Worm (Caenorhabditis elegans) whole organism, L1 larva: ENCODE results near the gene T22B7.7.

Experiments
- C04F5.9 ChIP-seq: sonication (generic microtip); optimal IDR thresholded peaks from 2 replicates; lab custom pipeline; 2016; ENCODE audit warnings: missing genetic modification characterization, missing compliant biosample characterization
- C16A3.4 ChIP-seq: fragments of 150-350 bp; optimal IDR thresholded peaks from 2 replicates; lab custom pipeline; 2014; ENCODE audit warnings: missing biosample characterization, missing genetic modification characterization
- F16B12.6 ChIP-seq: fragments of 150-350 bp; optimal IDR thresholded peaks from 2 replicates; lab custom pipeline; 2014; ENCODE audit warnings: missing biosample characterization, missing genetic modification characterization
- aha-1 ChIP-seq: fragments of 150-350 bp; optimal IDR thresholded peaks from 2 replicates; lab custom pipeline; 2014; ENCODE audit warnings: missing biosample characterization, missing genetic modification characterization
- blmp-1 ChIP-seq: fragments of 150-350 bp; optimal IDR thresholded peaks from 2 replicates; lab custom pipeline; 2014; ENCODE audit warnings: missing biosample characterization, missing genetic modification characterization
- ceh-8 ChIP-seq: fragments of 200-800 bp; sonication (Bioruptor generic); optimal IDR thresholded peaks from 2 replicates; lab custom pipeline; 2018; ENCODE audit warnings: mild to moderate bottlenecking, missing genetic modification characterization, moderate library complexity, missing compliant biosample characterization
- ceh-82 ChIP-seq, 3 experiments: fragments of 150-350 bp in 1 of 3; sonication (generic microtip) in 2 of 3; optimal IDR thresholded peaks; 2 replicates each; lab custom pipeline; 2014 to 2017; ENCODE audit warnings: missing biosample characterization in 3 of 3, missing genetic modification characterization in 3 of 3
- ceh-88 ChIP-seq: fragments of 200-800 bp; sonication (Bioruptor generic); IDR thresholded peaks from 2 replicates; pipeline ENCODE4 v1.3.6; 2022; ENCODE audit warnings: missing genetic modification characterization, missing compliant biosample characterization
- dpl-1 ChIP-seq, 3 experiments: fragments of 150-350 bp in 2 of 3; sonication (generic microtip) in 1 of 3; optimal IDR thresholded peaks; 2 replicates each; lab custom pipeline; 2014 to 2017; ENCODE audit warnings: missing biosample characterization in 3 of 3, missing genetic modification characterization in 3 of 3, missing genetic modification reagents in 3 of 3
- efl-1 ChIP-seq, 4 experiments: fragments of 150-350 bp; optimal IDR thresholded peaks in 3 of 4; peaks in 1 of 4; 1 replicate in 1 of 4; 2 replicates in 3 of 4; lab custom pipeline; 2014; ENCODE audit warnings: missing biosample characterization in 2 of 4, missing genetic modification characterization in 2 of 4, missing genetic modification reagents in 2 of 4
- elt-2 ChIP-seq: sonication (generic microtip); optimal IDR thresholded peaks from 2 replicates; lab custom pipeline; 2016; ENCODE audit warnings: missing genetic modification characterization, mild to moderate bottlenecking, inconsistent platforms, missing compliant biosample characterization, missing genetic modification reagents
- elt-3 ChIP-seq, 6 experiments: fragments of 150-350 bp in 1 of 6; sonication (generic microtip); optimal IDR thresholded peaks; 2 replicates each; lab custom pipeline; 2017 to 2018; ENCODE audit warnings: missing biosample characterization in 6 of 6, missing genetic modification characterization in 6 of 6, inconsistent platforms in 1 of 6
- ets-5 ChIP-seq: fragments of 200-800 bp; sonication (Bioruptor generic); IDR thresholded peaks from 2 replicates; pipeline ENCODE4 v1.3.6; 2022; ENCODE audit warnings: missing genetic modification characterization, missing compliant biosample characterization
- fkh-4 ChIP-seq: sonication (generic microtip); optimal IDR thresholded peaks from 2 replicates; lab custom pipeline; 2016; ENCODE audit warnings: missing compliant biosample characterization, missing genetic modification characterization, borderline replicate concordance
- grh-1 ChIP-seq: fragments of 200-800 bp; sonication (Bioruptor generic); IDR thresholded peaks from 2 replicates; pipeline ENCODE4 v1.3.6; 2022; ENCODE audit warnings: missing genetic modification reagents, missing genetic modification characterization, missing compliant biosample characterization
- isw-1 ChIP-seq: fragments of 200-800 bp; sonication (Bioruptor generic); IDR thresholded peaks from 2 replicates; pipeline ENCODE4 v1.3.6; 2022; ENCODE audit warnings: missing genetic modification characterization, missing compliant biosample characterization
- lin-13 ChIP-seq: fragments of 150-350 bp; optimal IDR thresholded peaks from 2 replicates; lab custom pipeline; 2014; ENCODE audit warnings: missing biosample characterization, missing genetic modification reagents, missing genetic modification characterization
- lin-14 ChIP-seq: fragments of 200-800 bp; sonication (Bioruptor generic); optimal IDR thresholded peaks from 2 replicates; lab custom pipeline; 2018; ENCODE audit warnings: mild to moderate bottlenecking, missing genetic modification characterization, moderate library complexity, missing compliant biosample characterization
- lin-15B ChIP-seq: fragments of 150-350 bp; sonication (generic microtip); optimal IDR thresholded peaks from 3 replicates; lab custom pipeline; 2014; ENCODE audit warnings: missing biosample characterization, missing genetic modification characterization
- lin-35 ChIP-seq, 2 experiments: fragments of 150-350 bp; optimal IDR thresholded peaks; 2 replicates each; lab custom pipeline; 2014; ENCODE audit warnings: missing biosample characterization in 2 of 2, missing genetic modification characterization in 2 of 2, missing genetic modification reagents in 2 of 2
- lin-39 ChIP-seq: fragments of 150-350 bp; optimal IDR thresholded peaks from 2 replicates; lab custom pipeline; 2014; ENCODE audit warnings: missing biosample characterization, missing genetic modification reagents, missing genetic modification characterization
- lsy-2 ChIP-seq, 2 experiments: fragments of 150-350 bp; optimal IDR thresholded peaks; 2 replicates each; lab custom pipeline; 2014; ENCODE audit warnings: missing biosample characterization in 2 of 2, missing genetic modification characterization in 2 of 2
- mdl-1 ChIP-seq, 2 experiments: fragments of 150-350 bp; optimal IDR thresholded peaks; 2 replicates each; lab custom pipeline; 2014 to 2017; ENCODE audit warnings: missing biosample characterization in 2 of 2, missing genetic modification characterization in 2 of 2, inconsistent platforms in 1 of 2
- nhr-19 ChIP-seq: fragments of 200-800 bp; sonication (Bioruptor generic); conservative IDR thresholded peaks from 2 replicates; pipeline ENCODE4 v1.3.6; 2022; ENCODE audit warnings: missing genetic modification characterization, missing compliant biosample characterization
- nhr-20 ChIP-seq: sonication (generic microtip); optimal IDR thresholded peaks from 2 replicates; lab custom pipeline; 2016; ENCODE audit warnings: mild to moderate bottlenecking, missing genetic modification characterization, missing compliant biosample characterization
- nhr-237 ChIP-seq: fragments of 150-350 bp; optimal IDR thresholded peaks from 2 replicates; lab custom pipeline; 2014; ENCODE audit warnings: missing biosample characterization, missing genetic modification characterization
- nhr-47 ChIP-seq: sonication (generic microtip); optimal IDR thresholded peaks from 2 replicates; lab custom pipeline; 2016; ENCODE audit warnings: mild to moderate bottlenecking, missing genetic modification characterization, moderate library complexity, missing compliant biosample characterization
- nhr-71 ChIP-seq: sonication (generic microtip); optimal IDR thresholded peaks from 2 replicates; lab custom pipeline; 2016; ENCODE audit warnings: mild to moderate bottlenecking, missing genetic modification characterization, moderate library complexity, missing compliant biosample characterization
- nhr-77 ChIP-seq: fragments of 150-350 bp; optimal IDR thresholded peaks from 2 replicates; lab custom pipeline; 2014; ENCODE audit warnings: missing biosample characterization, missing genetic modification characterization
- nhr-84 ChIP-seq: sonication (generic microtip); optimal IDR thresholded peaks from 2 replicates; lab custom pipeline; 2017; ENCODE audit warnings: missing biosample characterization, missing genetic modification characterization
- nhr-85 ChIP-seq: sonication (generic microtip); peaks from one replicate; lab custom pipeline; 2016; ENCODE audit warnings: missing genetic modification characterization, inconsistent platforms, missing compliant biosample characterization
- nhr-90 ChIP-seq: sonication (generic microtip); optimal IDR thresholded peaks from 2 replicates; lab custom pipeline; 2016; ENCODE audit warnings: mild to moderate bottlenecking, missing genetic modification characterization, missing compliant biosample characterization; ENCODE audit not compliant: poor library complexity
- rnt-1 ChIP-seq: sonication (generic microtip); optimal IDR thresholded peaks from 2 replicates; lab custom pipeline; 2016; ENCODE audit warnings: mild to moderate bottlenecking, missing genetic modification characterization, moderate library complexity, missing compliant biosample characterization
- snu-23 ChIP-seq: sonication (generic microtip); optimal IDR thresholded peaks from 2 replicates; lab custom pipeline; 2016; ENCODE audit warnings: missing genetic modification characterization, missing compliant biosample characterization
- sox-4 ChIP-seq: sonication (generic microtip); optimal IDR thresholded peaks from 2 replicates; lab custom pipeline; 2016; ENCODE audit warnings: missing genetic modification characterization, missing compliant biosample characterization
- sup-37 ChIP-seq: fragments of 200-800 bp; sonication (Bioruptor generic); optimal IDR thresholded peaks from 2 replicates; lab custom pipeline; 2018; ENCODE audit warnings: mild to moderate bottlenecking, missing genetic modification characterization, missing compliant biosample characterization
- swsn-7 ChIP-seq: sonication (generic microtip); optimal IDR thresholded peaks from 2 replicates; lab custom pipeline; 2016; ENCODE audit warnings: missing genetic modification characterization, missing compliant biosample characterization
- tbx-2 ChIP-seq: sonication (generic microtip); optimal IDR thresholded peaks from 2 replicates; lab custom pipeline; 2016; ENCODE audit warnings: missing genetic modification characterization, missing compliant biosample characterization
- xbp-1 ChIP-seq: sonication (generic microtip); optimal IDR thresholded peaks from 2 replicates; lab custom pipeline; 2016; ENCODE audit warnings: missing genetic modification characterization, missing compliant biosample characterization

Gene T22B7.7

ce11 chrX:5653813-5654212 is at the start of gene T22B7.7:
T22B7.7 (minus strand) TSS chrX:5654074.
- TF ChIP-seq ceh-82 (tag; optimal IDR thresholded peaks at IDR 0.05; lab: Kevin White, UChicago), result no peak
- TF ChIP-seq lin-14, result peak; percentile 21
- TF ChIP-seq efl-1 (optimal IDR thresholded peaks at IDR 0.05; lab: Kevin White, UChicago), result no peak
- peak in 1 of 2 experiments; percentile 47 for TF ChIP-seq efl-1 (GFP tag; optimal IDR thresholded peaks at IDR 0.05 in 1 of 2; lab: Kevin White, UChicago)
- TF ChIP-seq sup-37, result no peak
- no peak for TF ChIP-seq nhr-77 (tag; lab: Kevin White, UChicago)
- no peak for TF ChIP-seq elt-2 (tag; lab: Kevin White, UChicago)

- no peak for TF ChIP-seq lin-15B (tag; lab: Kevin White, UChicago)
- TF ChIP-seq efl-1 (optimal IDR thresholded peaks at IDR 0.05; lab: Kevin White, UChicago), result no peak
- peak in 1 of 2 experiments; percentile 4 for TF ChIP-seq efl-1 (GFP tag; optimal IDR thresholded peaks at IDR 0.05 in 1 of 2; lab: Kevin White, UChicago)
These were observed 45.7 kb upstream of the T22B7.7 start for ce11 chrX:5699555-5699954.

ce11 chrX:5698419-5698818 is 44.5 kb upstream of the T22B7.7 start:
- TF ChIP-seq C16A3.4 (tag; lab: Kevin White, UChicago), result no peak
- TF ChIP-seq ets-5 (GFP tag; lab: Robert Waterston, UW), result no peak
- TF ChIP-seq isw-1 (GFP tag; lab: Robert Waterston, UW), result no peak
- no peak for TF ChIP-seq mdl-1 (tag; optimal IDR thresholded peaks at IDR 0.05; lab: Kevin White, UChicago)

ce11 chrX:5697208-5697607 is 43.3 kb upstream of the T22B7.7 start, which contains the start of gene W01C8.5:
W01C8.5 (minus strand) TSS chrX:5697308.
- no peak for TF ChIP-seq xbp-1
- no peak for TF ChIP-seq sup-37
- no peak for TF ChIP-seq fkh-4
- no peak for TF ChIP-seq ceh-8 (GFP tag; lab: Kevin White, UChicago)
- no peak for TF ChIP-seq dpl-1 (GFP tag; optimal IDR thresholded peaks at IDR 0.05; lab: Kevin White, UChicago)

ce11 chrX:5696197-5696596 is 42.3 kb upstream of the T22B7.7 start:
- peak; percentile 81 for TF ChIP-seq elt-2 (tag; lab: Kevin White, UChicago)
- no peak for TF ChIP-seq lin-39 (tag; lab: Kevin White, UChicago)
- TF ChIP-seq elt-3 (tag; optimal IDR thresholded peaks at IDR 0.05; lab: Kevin White, UChicago), result peak; percentile 2 to 77 (median 38)
- TF ChIP-seq sox-4 (tag; lab: Kevin White, UChicago), result no peak
- TF ChIP-seq nhr-71 (tag; lab: Kevin White, UChicago), result peak; percentile 78
- peak; percentile 60 for TF ChIP-seq tbx-2
- peak; percentile 22 for TF ChIP-seq C16A3.4 (tag; lab: Kevin White, UChicago)
- peak in 1 of 3 experiments; percentile 38 for TF ChIP-seq ceh-82 (tag; optimal IDR thresholded peaks at IDR 0.05; lab: Kevin White, UChicago)
- peak; percentile 49 for TF ChIP-seq nhr-77 (tag; lab: Kevin White, UChicago)
- TF ChIP-seq C04F5.9 (tag; lab: Kevin White, UChicago), result no peak
- TF ChIP-seq nhr-19, result peak; percentile 66
- no peak for TF ChIP-seq aha-1 (tag; lab: Kevin White, UChicago)
- TF ChIP-seq nhr-237, result peak; percentile 10
- peak; percentile 73 for TF ChIP-seq nhr-90 (tag; lab: Kevin White, UChicago)
- peak in 1 of 2 experiments; percentile 63 for TF ChIP-seq lin-35 (GFP tag; optimal IDR thresholded peaks at IDR 0.05; lab: Kevin White, UChicago)
- peak; percentile 29 for TF ChIP-seq swsn-7 (tag; lab: Kevin White, UChicago)
- TF ChIP-seq nhr-84 (tag; lab: Kevin White, UChicago), result no peak
- peak in 1 of 2 experiments; percentile 39 for TF ChIP-seq lsy-2 (tag; optimal IDR thresholded peaks at IDR 0.05; lab: Kevin White, UChicago)
- TF ChIP-seq grh-1, result peak; percentile 52
- TF ChIP-seq lin-14, result peak; percentile 90
- TF ChIP-seq dpl-1 (GFP tag; optimal IDR thresholded peaks at IDR 0.05; lab: Kevin White, UChicago), result peak in 1 of 3 experiments; percentile 18
- TF ChIP-seq nhr-20 (tag; lab: Kevin White, UChicago), result peak; percentile 80
- TF ChIP-seq xbp-1, result peak; percentile 31
- TF ChIP-seq efl-1 (optimal IDR thresholded peaks at IDR 0.05; lab: Kevin White, UChicago), result peak in 1 of 2 experiments; percentile 27
- peak in 1 of 2 experiments; percentile 93 for TF ChIP-seq efl-1 (GFP tag; optimal IDR thresholded peaks at IDR 0.05 in 1 of 2; lab: Kevin White, UChicago)
- TF ChIP-seq mdl-1 (tag; optimal IDR thresholded peaks at IDR 0.05; lab: Kevin White, UChicago), result peak in 1 of 2 experiments; percentile 77
- peak; percentile 95 for TF ChIP-seq nhr-85 (tag; lab: Kevin White, UChicago)
- no peak for TF ChIP-seq ceh-88 (GFP tag; lab: Robert Waterston, UW)
- TF ChIP-seq F16B12.6 (tag; lab: Kevin White, UChicago), result no peak
- TF ChIP-seq rnt-1 (tag; lab: Kevin White, UChicago), result peak; percentile 51
- TF ChIP-seq nhr-47 (tag; lab: Kevin White, UChicago), result peak; percentile 48
- peak; percentile 32 for TF ChIP-seq blmp-1 (tag; lab: Kevin White, UChicago)
- TF ChIP-seq lin-13 (GFP tag; lab: Kevin White, UChicago), result no peak
- TF ChIP-seq snu-23 (GFP tag; lab: Kevin White, UChicago), result peak; percentile 71
